Fruit fly (Drosophila melanogaster) whole organism, embryonic: ENCODE data around the gene CycB3.
A peak's percentile ranks its signal among the peaks of the same experiment; 100 is the strongest.

Experiments
- ATbp ChIP-seq: fragments of 200-800 bp; sonication (Bioruptor generic); optimal IDR thresholded peaks from 2 replicates; lab custom pipeline; 2017; ENCODE audit warnings: missing biosample characterization, mild to moderate bottlenecking, missing genetic modification characterization, missing genetic modification reagents
- Bdp1 ChIP-seq: fragments of 200-800 bp; sonication (Bioruptor generic); optimal IDR thresholded peaks from 3 replicates; lab custom pipeline; 2016; ENCODE audit warnings: missing biosample characterization, missing genetic modification characterization
- Bgb ChIP-seq: fragments of 200-800 bp; sonication (Bioruptor generic); IDR thresholded peaks from 2 replicates; pipeline ENCODE4 v1.3.6; 2022; ENCODE audit warnings: missing biosample characterization, missing genetic modification characterization; ENCODE audit not compliant: partially characterized antibody
- CG12219 ChIP-seq: fragments of 200-800 bp; sonication (Bioruptor generic); optimal IDR thresholded peaks from 3 replicates; lab custom pipeline; 2018; ENCODE audit warnings: missing biosample characterization, mild to moderate bottlenecking, missing genetic modification characterization
- CG1233 ChIP-seq: fragments of 200-800 bp; sonication (Bioruptor generic); optimal IDR thresholded peaks from 4 replicates; lab custom pipeline; 2018; ENCODE audit warnings: missing biosample characterization, mild to moderate bottlenecking, missing genetic modification characterization
- CG13123 ChIP-seq: fragments of 200-800 bp; sonication (Bioruptor generic); optimal IDR thresholded peaks from 2 replicates; lab custom pipeline; 2016; ENCODE audit warnings: missing biosample characterization, missing genetic modification characterization
- CG14441 ChIP-seq: fragments of 200-800 bp; sonication (Bioruptor generic); IDR thresholded peaks from 2 replicates; pipeline ENCODE4 v1.3.6; 2022; ENCODE audit warnings: missing biosample characterization, missing genetic modification characterization
- CG16813 ChIP-seq: fragments of 200-800 bp; sonication (Bioruptor generic); IDR thresholded peaks from 3 replicates; pipeline ENCODE4 v1.3.6; 2022; ENCODE audit warnings: missing biosample characterization, missing genetic modification characterization; ENCODE audit not compliant: partially characterized antibody
- CG1792 ChIP-seq: fragments of 200-800 bp; sonication (Bioruptor generic); optimal IDR thresholded peaks from 2 replicates; lab custom pipeline; 2016; ENCODE audit warnings: missing biosample characterization, missing genetic modification characterization
- CG30020 ChIP-seq: fragments of 200-800 bp; optimal IDR thresholded peaks from 2 replicates; lab custom pipeline; 2019; ENCODE audit warnings: missing biosample characterization, mild to moderate bottlenecking, missing genetic modification characterization, moderate library complexity
- CG34422 ChIP-seq: fragments of 200-800 bp; sonication (Bioruptor generic); IDR thresholded peaks from 3 replicates; pipeline ENCODE4 v1.3.6; 2022; ENCODE audit warnings: missing biosample characterization, missing genetic modification characterization
- CG4360 ChIP-seq: fragments of 200-800 bp; sonication (Bioruptor generic); IDR thresholded peaks from 2 replicates; pipeline ENCODE4 v1.3.6; 2022; ENCODE audit warnings: missing biosample characterization, missing genetic modification characterization
- CG4404 ChIP-seq: fragments of 200-800 bp; sonication (Bioruptor generic); IDR thresholded peaks from 2 replicates; pipeline ENCODE4 v1.3.6; 2022; ENCODE audit warnings: missing biosample characterization, missing genetic modification characterization
- CG4424 ChIP-seq: fragments of 200-800 bp; sonication (Bioruptor generic); optimal IDR thresholded peaks from 3 replicates; lab custom pipeline; 2016; ENCODE audit warnings: missing biosample characterization, missing genetic modification characterization
- CG7357 ChIP-seq: fragments of 200-800 bp; sonication (Bioruptor generic); IDR thresholded peaks from 3 replicates; pipeline ENCODE4 v1.3.6; 2022; ENCODE audit warnings: missing biosample characterization, missing genetic modification characterization
- CG7745 ChIP-seq: fragments of 200-800 bp; sonication (Bioruptor generic); optimal IDR thresholded peaks from 2 replicates; lab custom pipeline; 2018; ENCODE audit warnings: missing biosample characterization, mild to moderate bottlenecking, missing genetic modification characterization, moderate library complexity
- CG7963 ChIP-seq: fragments of 200-800 bp; sonication (Bioruptor generic); IDR thresholded peaks from 3 replicates; pipeline ENCODE4 v1.3.6; 2022; ENCODE audit warnings: missing biosample characterization, missing genetic modification characterization; ENCODE audit not compliant: partially characterized antibody
- CG8478 ChIP-seq: fragments of >200 bp; optimal IDR thresholded peaks from 2 replicates; lab custom pipeline; 2018
- CG9932 ChIP-seq: fragments of 200-800 bp; sonication (Bioruptor generic); IDR thresholded peaks from 2 replicates; pipeline ENCODE4 v1.3.6; 2022; ENCODE audit warnings: missing biosample characterization, missing genetic modification characterization
- D19A ChIP-seq: fragments of 200-800 bp; optimal IDR thresholded peaks from 3 replicates; lab custom pipeline; 2019; ENCODE audit warnings: missing biosample characterization, mild to moderate bottlenecking, missing genetic modification characterization, moderate library complexity
- Dbx ChIP-seq: fragments of 200-800 bp; sonication (Bioruptor generic); IDR thresholded peaks from 3 replicates; pipeline ENCODE4 v1.3.6; 2022; ENCODE audit warnings: missing biosample characterization, missing genetic modification characterization
- Dip3 ChIP-seq: fragments of 200-800 bp; sonication (Bioruptor generic); optimal IDR thresholded peaks from 3 replicates; lab custom pipeline; 2016; ENCODE audit warnings: missing biosample characterization, missing genetic modification characterization
- Dll ChIP-seq: fragments of 200-800 bp; sonication (Bioruptor generic); IDR thresholded peaks from 4 replicates; pipeline ENCODE4 v1.3.6; 2022; ENCODE audit warnings: missing biosample characterization, missing genetic modification characterization; ENCODE audit not compliant: partially characterized antibody
- Hand ChIP-seq: fragments of 200-800 bp; sonication (Bioruptor generic); optimal IDR thresholded peaks from 2 replicates; lab custom pipeline; 2017; ENCODE audit warnings: mild to moderate bottlenecking, missing biosample characterization, missing genetic modification reagents, missing genetic modification characterization
- HmgZ ChIP-seq: fragments of 200-800 bp; sonication (Bioruptor generic); optimal IDR thresholded peaks from 2 replicates; lab custom pipeline; 2018; ENCODE audit warnings: missing biosample characterization, mild to moderate bottlenecking, missing genetic modification characterization
- MBD-R2 ChIP-seq: fragments of 200-800 bp; sonication (Bioruptor generic); IDR thresholded peaks from 2 replicates; pipeline ENCODE4 v1.3.6; 2022; ENCODE audit warnings: missing biosample characterization, missing genetic modification characterization
- Med ChIP-seq: fragments of 200-800 bp; sonication (Bioruptor generic); peaks from one replicate; lab custom pipeline; 2016; ENCODE audit warnings: missing biosample characterization, missing genetic modification characterization, mild to moderate bottlenecking, inconsistent platforms, moderate library complexity
- Optix ChIP-seq: fragments of 200-800 bp; sonication (Bioruptor generic); IDR thresholded peaks from 3 replicates; pipeline ENCODE4 v1.3.6; 2022; ENCODE audit warnings: missing biosample characterization, missing genetic modification characterization
- ash1 ChIP-seq: fragments of 200-800 bp; sonication (Bioruptor generic); optimal IDR thresholded peaks from 2 replicates; lab custom pipeline; 2018; ENCODE audit warnings: missing biosample characterization, mild to moderate bottlenecking, missing genetic modification characterization
- bab2 ChIP-seq: fragments of 200-800 bp; sonication (Bioruptor generic); optimal IDR thresholded peaks from 2 replicates; lab custom pipeline; 2016; ENCODE audit warnings: missing biosample characterization, missing genetic modification characterization
- bsh ChIP-seq, 2 experiments: fragments of 200-800 bp; sonication (Bioruptor generic); optimal IDR thresholded peaks; 2 replicates each; lab custom pipeline; 2017 to 2018; ENCODE audit warnings: mild to moderate bottlenecking in 2 of 2, missing biosample characterization in 2 of 2, missing genetic modification characterization in 2 of 2, moderate library complexity in 1 of 2
- caup ChIP-seq: fragments of 200-800 bp; sonication (Bioruptor generic); optimal IDR thresholded peaks from 3 replicates; lab custom pipeline; 2017; ENCODE audit warnings: missing biosample characterization, mild to moderate bottlenecking, missing genetic modification characterization, moderate library complexity; ENCODE audit not compliant: severe bottlenecking
- croc ChIP-seq: fragments of 200-800 bp; sonication (Bioruptor generic); conservative IDR thresholded peaks from 3 replicates; pipeline ENCODE4 v1.3.6; 2022; ENCODE audit warnings: missing biosample characterization, missing genetic modification characterization
- dimm ChIP-seq: fragments of 200-800 bp; sonication (Bioruptor generic); IDR thresholded peaks from 2 replicates; pipeline ENCODE4 v1.3.6; 2022; ENCODE audit warnings: missing biosample characterization, missing genetic modification characterization
- fd3F ChIP-seq: fragments of 200-800 bp; sonication (Bioruptor generic); optimal IDR thresholded peaks from 2 replicates; lab custom pipeline; 2018; ENCODE audit warnings: missing biosample characterization, mild to moderate bottlenecking, missing genetic modification characterization, moderate library complexity
- gro ChIP-seq: fragments of 200-800 bp; sonication (Bioruptor generic); optimal IDR thresholded peaks from 2 replicates; lab custom pipeline; 2016; ENCODE audit warnings: missing biosample characterization, missing genetic modification characterization
- gt ChIP-seq: fragments of 200-800 bp; sonication (Bioruptor generic); IDR thresholded peaks from 2 replicates; pipeline ENCODE4 v1.3.6; 2022; ENCODE audit warnings: missing biosample characterization, missing genetic modification characterization
- ham ChIP-seq: fragments of 200-800 bp; sonication (Bioruptor generic); IDR thresholded peaks from 2 replicates; pipeline ENCODE4 v1.3.6; 2022; ENCODE audit warnings: missing biosample characterization, missing genetic modification characterization
- hb ChIP-seq: fragments of 200-800 bp; sonication (Bioruptor generic); IDR thresholded peaks from 3 replicates; pipeline ENCODE4 v1.3.6; 2022; ENCODE audit warnings: missing biosample characterization, missing genetic modification characterization; ENCODE audit not compliant: partially characterized antibody
- luna ChIP-seq: fragments of 200-800 bp; sonication (Bioruptor generic); optimal IDR thresholded peaks from 2 replicates; lab custom pipeline; 2016; ENCODE audit warnings: missing biosample characterization, missing genetic modification characterization
- maf-S ChIP-seq: fragments of 200-800 bp; sonication (Bioruptor generic); optimal IDR thresholded peaks from 2 replicates; lab custom pipeline; 2016; ENCODE audit warnings: missing biosample characterization, missing genetic modification characterization
- p53 ChIP-seq: fragments of 200-800 bp; sonication (Bioruptor generic); optimal IDR thresholded peaks from 2 replicates; lab custom pipeline; 2016; ENCODE audit warnings: missing biosample characterization, missing genetic modification characterization
- psq ChIP-seq: fragments of 200-800 bp; sonication (Bioruptor generic); optimal IDR thresholded peaks from 2 replicates; lab custom pipeline; 2017; ENCODE audit warnings: missing biosample characterization, missing genetic modification characterization
- slbo ChIP-seq: fragments of 200-800 bp; sonication (Bioruptor generic); IDR thresholded peaks from 2 replicates; pipeline ENCODE4 v1.3.6; 2022; ENCODE audit warnings: missing biosample characterization, missing genetic modification characterization
- sug ChIP-seq: fragments of 200-800 bp; optimal IDR thresholded peaks from 2 replicates; lab custom pipeline; 2019; ENCODE audit warnings: missing biosample characterization, mild to moderate bottlenecking, missing genetic modification characterization, moderate library complexity
- tgo ChIP-seq: fragments of 200-800 bp; sonication (Bioruptor generic); IDR thresholded peaks from 3 replicates; pipeline ENCODE4 v1.3.6; 2022; ENCODE audit warnings: missing biosample characterization, missing genetic modification characterization
- trh ChIP-seq: fragments of 200-800 bp; sonication (Bioruptor generic); optimal IDR thresholded peaks from 2 replicates; lab custom pipeline; 2016; ENCODE audit warnings: missing biosample characterization, missing genetic modification characterization
- unpg ChIP-seq: fragments of 200-800 bp; sonication (Bioruptor generic); optimal IDR thresholded peaks from 3 replicates; lab custom pipeline; 2018; ENCODE audit warnings: missing biosample characterization, mild to moderate bottlenecking, missing genetic modification characterization, moderate library complexity
- wdn ChIP-seq: fragments of 200-800 bp; sonication (Bioruptor generic); IDR thresholded peaks from 2 replicates; pipeline ENCODE4 v1.3.6; 2022; ENCODE audit warnings: missing biosample characterization, missing genetic modification characterization
- wek ChIP-seq: fragments of 200-800 bp; sonication (Bioruptor generic); optimal IDR thresholded peaks from 3 replicates; lab custom pipeline; 2018; ENCODE audit warnings: missing biosample characterization, mild to moderate bottlenecking, missing genetic modification characterization, moderate library complexity
- yki ChIP-seq: fragments of >200 bp; optimal IDR thresholded peaks from 3 replicates; lab custom pipeline; 2018
- zf30C ChIP-seq: fragments of 200-800 bp; sonication (Bioruptor generic); optimal IDR thresholded peaks from 3 replicates; lab custom pipeline; 2018; ENCODE audit warnings: missing biosample characterization, mild to moderate bottlenecking, missing genetic modification characterization

CycB3 gene

dm6 chr3R:24876843-24877457 is 6.3 kb upstream of the CycB3 start, which contains the start of the genes CG11089 and CG31381 (continued):
- TF ChIP-seq gt (GFP tag; lab: Robert Waterston, UW): no peak
- no peak for TF ChIP-seq CG9932
- no peak for TF ChIP-seq CG12219 (GFP tag; lab: Kevin White, UChicago)
- TF ChIP-seq CG34422 (GFP tag; lab: Robert Waterston, UW): no peak
- TF ChIP-seq CG7963 (GFP tag; lab: Robert Waterston, UW): no peak
- no peak for TF ChIP-seq fd3F (GFP tag; lab: Kevin White, UChicago)
- TF ChIP-seq zf30C (GFP tag; lab: Kevin White, UChicago): no peak
- no peak for TF ChIP-seq Bdp1 (GFP tag; lab: Kevin White, UChicago)
- TF ChIP-seq Optix: no peak
- TF ChIP-seq p53 (GFP tag; lab: Kevin White, UChicago): no peak
- TF ChIP-seq CG14441 (GFP tag; lab: Robert Waterston, UW): no peak
- no peak for TF ChIP-seq gro (GFP tag; lab: Kevin White, UChicago)
- 0 out of 2 replicates have a peak, but pooled peaks have one; percentile 6 for TF ChIP-seq MBD-R2
- TF ChIP-seq hb (GFP tag; lab: Robert Waterston, UW): no peak
- TF ChIP-seq bab2 (GFP tag; lab: Kevin White, UChicago): no peak
- TF ChIP-seq ash1 (GFP tag; lab: Kevin White, UChicago): no peak
- TF ChIP-seq CG1792: no peak
- TF ChIP-seq CG8478 (lab: Kevin White, UChicago): no peak
- no peak for TF ChIP-seq dimm
- TF ChIP-seq tgo (GFP tag; lab: Robert Waterston, UW): no peak
- TF ChIP-seq wek (GFP tag; lab: Kevin White, UChicago): no peak
- TF ChIP-seq slbo (GFP tag; lab: Robert Waterston, UW): no peak
- no peak for TF ChIP-seq Dbx (GFP tag; lab: Robert Waterston, UW)
- no peak for TF ChIP-seq unpg (GFP tag; lab: Kevin White, UChicago)
- TF ChIP-seq trh (GFP tag; lab: Kevin White, UChicago): no peak
- no peak for TF ChIP-seq CG1233 (GFP tag; lab: Kevin White, UChicago)
- no peak for TF ChIP-seq ham (GFP tag; lab: Robert Waterston, UW)
- peak; percentile 2 for TF ChIP-seq CG30020 (tag; lab: Kevin White, UChicago)
- TF ChIP-seq HmgZ: no peak
- no peak for TF ChIP-seq CG4404
- TF ChIP-seq maf-S (GFP tag; lab: Kevin White, UChicago): no peak
- no peak for TF ChIP-seq wdn
- TF ChIP-seq CG4424 (GFP tag; lab: Kevin White, UChicago): no peak
- no peak for TF ChIP-seq CG4360 (GFP tag; lab: Robert Waterston, UW)
- no peak for TF ChIP-seq luna (GFP tag; lab: Kevin White, UChicago)
- TF ChIP-seq CG7745 (tag; lab: Kevin White, UChicago): no peak
- TF ChIP-seq ATbp (GFP tag; lab: Kevin White, UChicago): no peak
- TF ChIP-seq Med (GFP tag; lab: Kevin White, UChicago): no peak
- peak; percentile 45 for TF ChIP-seq caup (GFP tag; lab: Kevin White, UChicago)
- TF ChIP-seq psq (GFP tag; lab: Kevin White, UChicago): no peak
- TF ChIP-seq sug (tag; lab: Kevin White, UChicago): no peak
- TF ChIP-seq CG13123 (GFP tag; lab: Kevin White, UChicago): no peak
- no peak for TF ChIP-seq D19A (tag; lab: Kevin White, UChicago)
- no peak for TF ChIP-seq yki (lab: Kevin White, UChicago)
- no peak for TF ChIP-seq Bgb (GFP tag; lab: Robert Waterston, UW)
- no peak for TF ChIP-seq Dip3 (GFP tag; lab: Kevin White, UChicago)
- no peak; the same call in 3 of the 4 replicates for TF ChIP-seq Dll (GFP tag; lab: Robert Waterston, UW)
- TF ChIP-seq CG7357 (GFP tag; lab: Robert Waterston, UW): no peak
- TF ChIP-seq CG16813 (GFP tag; lab: Robert Waterston, UW): no peak
- no peak for TF ChIP-seq bsh (GFP tag; optimal IDR thresholded peaks at IDR 0.05; lab: Kevin White, UChicago)
- no peak for TF ChIP-seq Hand
- 0 out of 3 replicates have a peak, but pooled peaks have one; percentile 3 for TF ChIP-seq croc (GFP tag; lab: Robert Waterston, UW)
